Worm (Caenorhabditis elegans) whole organism, L1 larva: ENCODE data around the gene spsb-2.

Experiments
- nhr-11 ChIP-seq: fragments of 150-350 bp; optimal IDR thresholded peaks from 2 replicates; lab custom pipeline; 2014; ENCODE audit warnings: missing biosample characterization, missing genetic modification characterization
- nhr-12 ChIP-seq: sonication (generic microtip); optimal IDR thresholded peaks from 2 replicates; lab custom pipeline; 2017; ENCODE audit warnings: missing biosample characterization, missing genetic modification characterization
- nhr-47 ChIP-seq: sonication (generic microtip); optimal IDR thresholded peaks from 2 replicates; lab custom pipeline; 2016; ENCODE audit warnings: mild to moderate bottlenecking, missing genetic modification characterization, moderate library complexity, missing compliant biosample characterization
- rnt-1 ChIP-seq: sonication (generic microtip); optimal IDR thresholded peaks from 2 replicates; lab custom pipeline; 2016; ENCODE audit warnings: mild to moderate bottlenecking, missing genetic modification characterization, moderate library complexity, missing compliant biosample characterization

- TF ChIP-seq nhr-47 (tag; lab: Kevin White, UChicago), result no peak
- TF ChIP-seq nhr-12 (tag; lab: Kevin White, UChicago), result no peak
- TF ChIP-seq rnt-1 (tag; lab: Kevin White, UChicago), result no peak
- TF ChIP-seq nhr-11 (tag; lab: Kevin White, UChicago), result no peak
These were observed 21.3 kb upstream of the spsb-2 start for ce11 chrII:15208874-15209273.
